Worm (Caenorhabditis elegans) whole organism, L1 larva: ENCODE results near the gene clec-185.

ENCODE experiments used
- C16A3.4 ChIP-seq: fragments of 150-350 bp; optimal IDR thresholded peaks from 2 replicates; lab custom pipeline; 2014; ENCODE audit warnings: missing biosample characterization, missing genetic modification characterization
- alr-1 ChIP-seq: fragments of 200-800 bp; sonication (Bioruptor generic); optimal IDR thresholded peaks from 2 replicates; lab custom pipeline; 2018; ENCODE audit warnings: borderline replicate concordance, mild to moderate bottlenecking, missing genetic modification characterization, missing compliant biosample characterization
- aly-2 ChIP-seq: fragments of 150-350 bp; optimal IDR thresholded peaks from 2 replicates; lab custom pipeline; 2014; ENCODE audit warnings: missing biosample characterization, missing genetic modification characterization
- ceh-8 ChIP-seq: fragments of 200-800 bp; sonication (Bioruptor generic); optimal IDR thresholded peaks from 2 replicates; lab custom pipeline; 2018; ENCODE audit warnings: mild to moderate bottlenecking, missing genetic modification characterization, moderate library complexity, missing compliant biosample characterization
- ceh-82 ChIP-seq, 3 experiments: fragments of 150-350 bp in 1 of 3; sonication (generic microtip) in 2 of 3; optimal IDR thresholded peaks; 2 replicates each; lab custom pipeline; 2014 to 2017; ENCODE audit warnings: missing biosample characterization in 3 of 3, missing genetic modification characterization in 3 of 3
- ceh-90 ChIP-seq: sonication (generic microtip); optimal IDR thresholded peaks from 2 replicates; lab custom pipeline; 2016; ENCODE audit warnings: missing genetic modification characterization, missing compliant biosample characterization
- efl-1 ChIP-seq, 4 experiments: fragments of 150-350 bp; optimal IDR thresholded peaks in 3 of 4; peaks in 1 of 4; 1 replicate in 1 of 4; 2 replicates in 3 of 4; lab custom pipeline; 2014; ENCODE audit warnings: missing biosample characterization in 2 of 4, missing genetic modification characterization in 2 of 4, missing genetic modification reagents in 2 of 4
- efl-3 ChIP-seq: fragments of 200-800 bp; sonication (Bioruptor generic); optimal IDR thresholded peaks from 2 replicates; lab custom pipeline; 2018; ENCODE audit warnings: mild to moderate bottlenecking, missing genetic modification characterization, missing compliant biosample characterization
- egl-13 ChIP-seq: sonication (generic microtip); optimal IDR thresholded peaks from 2 replicates; lab custom pipeline; 2016; ENCODE audit warnings: missing genotype, missing genetic modification reagents, missing genetic modification characterization, missing compliant biosample characterization
- elt-2 ChIP-seq: sonication (generic microtip); optimal IDR thresholded peaks from 2 replicates; lab custom pipeline; 2016; ENCODE audit warnings: missing genetic modification characterization, mild to moderate bottlenecking, inconsistent platforms, missing compliant biosample characterization, missing genetic modification reagents
- fkh-10 ChIP-seq: sonication (generic microtip); optimal IDR thresholded peaks from 2 replicates; lab custom pipeline; 2017; ENCODE audit warnings: missing biosample characterization, missing genetic modification reagents, missing genetic modification characterization
- fkh-4 ChIP-seq: sonication (generic microtip); optimal IDR thresholded peaks from 2 replicates; lab custom pipeline; 2016; ENCODE audit warnings: missing compliant biosample characterization, missing genetic modification characterization, borderline replicate concordance
- hpl-2 ChIP-seq: fragments of 150-350 bp; optimal IDR thresholded peaks from 2 replicates; lab custom pipeline; 2014; ENCODE audit warnings: missing biosample characterization, missing genetic modification reagents, missing genetic modification characterization
- irx-1 ChIP-seq: sonication (generic microtip); optimal IDR thresholded peaks from 2 replicates; lab custom pipeline; 2016; ENCODE audit warnings: missing genetic modification characterization, missing compliant biosample characterization
- isw-1 ChIP-seq: fragments of 200-800 bp; sonication (Bioruptor generic); IDR thresholded peaks from 2 replicates; pipeline ENCODE4 v1.3.6; 2022; ENCODE audit warnings: missing genetic modification characterization, missing compliant biosample characterization
- jun-1 ChIP-seq: fragments of 150-350 bp; optimal IDR thresholded peaks from 2 replicates; lab custom pipeline; 2014; ENCODE audit warnings: missing biosample characterization, missing genetic modification reagents, missing genetic modification characterization
- lin-13 ChIP-seq: fragments of 150-350 bp; optimal IDR thresholded peaks from 2 replicates; lab custom pipeline; 2014; ENCODE audit warnings: missing biosample characterization, missing genetic modification reagents, missing genetic modification characterization
- lin-14 ChIP-seq: fragments of 200-800 bp; sonication (Bioruptor generic); optimal IDR thresholded peaks from 2 replicates; lab custom pipeline; 2018; ENCODE audit warnings: mild to moderate bottlenecking, missing genetic modification characterization, moderate library complexity, missing compliant biosample characterization
- lin-15B ChIP-seq: fragments of 150-350 bp; sonication (generic microtip); optimal IDR thresholded peaks from 3 replicates; lab custom pipeline; 2014; ENCODE audit warnings: missing biosample characterization, missing genetic modification characterization
- lsy-2 ChIP-seq, 2 experiments: fragments of 150-350 bp; optimal IDR thresholded peaks; 2 replicates each; lab custom pipeline; 2014; ENCODE audit warnings: missing biosample characterization in 2 of 2, missing genetic modification characterization in 2 of 2
- mef-2 ChIP-seq: fragments of 150-350 bp; optimal IDR thresholded peaks from 2 replicates; lab custom pipeline; 2014; ENCODE audit warnings: missing biosample characterization, missing genetic modification characterization
- nhr-11 ChIP-seq: fragments of 150-350 bp; optimal IDR thresholded peaks from 2 replicates; lab custom pipeline; 2014; ENCODE audit warnings: missing biosample characterization, missing genetic modification characterization
- nhr-237 ChIP-seq: fragments of 150-350 bp; optimal IDR thresholded peaks from 2 replicates; lab custom pipeline; 2014; ENCODE audit warnings: missing biosample characterization, missing genetic modification characterization
- nhr-47 ChIP-seq: sonication (generic microtip); optimal IDR thresholded peaks from 2 replicates; lab custom pipeline; 2016; ENCODE audit warnings: mild to moderate bottlenecking, missing genetic modification characterization, moderate library complexity, missing compliant biosample characterization
- rnt-1 ChIP-seq: sonication (generic microtip); optimal IDR thresholded peaks from 2 replicates; lab custom pipeline; 2016; ENCODE audit warnings: mild to moderate bottlenecking, missing genetic modification characterization, moderate library complexity, missing compliant biosample characterization
- sox-4 ChIP-seq: sonication (generic microtip); optimal IDR thresholded peaks from 2 replicates; lab custom pipeline; 2016; ENCODE audit warnings: missing genetic modification characterization, missing compliant biosample characterization
- sptf-1 ChIP-seq: fragments of 150-350 bp; optimal IDR thresholded peaks from 2 replicates; lab custom pipeline; 2014; ENCODE audit warnings: missing biosample characterization, missing genetic modification characterization
- sup-37 ChIP-seq: fragments of 200-800 bp; sonication (Bioruptor generic); optimal IDR thresholded peaks from 2 replicates; lab custom pipeline; 2018; ENCODE audit warnings: mild to moderate bottlenecking, missing genetic modification characterization, missing compliant biosample characterization
- unc-30 ChIP-seq: sonication (generic microtip); optimal IDR thresholded peaks from 2 replicates; lab custom pipeline; 2017; ENCODE audit warnings: missing biosample characterization, missing genetic modification characterization
- unc-62 ChIP-seq: fragments of 150-350 bp; optimal IDR thresholded peaks from 2 replicates; lab custom pipeline; 2014; ENCODE audit warnings: missing biosample characterization, missing genetic modification reagents, missing genetic modification characterization

The clec-185 gene

ce11 chrIV:12417536-12418195 lies 20.8 kb upstream of the clec-185 start, which contains the start of gene F08G5.3 (continued):
- TF ChIP-seq lsy-2 (tag; optimal IDR thresholded peaks at IDR 0.05; lab: Kevin White, UChicago) (peak; percentile 30 to 62), alr-1 (tag; lab: Kevin White, UChicago) (no peak), nhr-11 (tag; lab: Kevin White, UChicago) (no peak), unc-62 (GFP tag; lab: Kevin White, UChicago) (no peak), efl-3 (GFP tag; lab: Kevin White, UChicago) (no peak), C16A3.4 (tag; lab: Kevin White, UChicago) (peak; percentile 41), isw-1 (GFP tag; lab: Robert Waterston, UW) (no peak), lin-15B (tag; lab: Kevin White, UChicago) (no peak), rnt-1 (tag; lab: Kevin White, UChicago) (peak; percentile 4), egl-13 (tag; lab: Kevin White, UChicago) (no peak), unc-30 (no peak)

DNA sequence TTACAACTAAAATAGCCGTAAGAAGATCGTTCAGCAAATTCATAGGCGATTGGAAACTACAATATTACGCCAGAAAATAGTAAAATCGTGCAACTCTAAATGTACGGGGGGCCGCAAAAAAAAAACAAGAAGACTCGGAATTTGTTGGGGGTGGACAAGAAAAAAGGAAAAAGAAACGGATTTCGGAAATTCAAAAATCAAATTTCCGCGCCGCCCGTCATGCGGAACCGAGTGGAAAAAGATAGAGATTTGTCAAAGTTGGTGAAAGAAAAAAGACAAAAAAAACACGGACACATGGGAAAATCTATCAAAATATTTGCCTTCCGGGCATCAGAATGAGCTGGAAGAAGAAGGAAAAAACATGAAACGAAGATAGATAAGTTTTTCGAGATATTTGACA lies 19.2 kb upstream of the clec-185 start:
- peak; percentile 74 for TF ChIP-seq fkh-10 (GFP tag; lab: Kevin White, UChicago)
- no peak for TF ChIP-seq efl-3 (GFP tag; lab: Kevin White, UChicago)
- peak; percentile 74 for TF ChIP-seq lin-14 (GFP tag; lab: Kevin White, UChicago)
- no peak for TF ChIP-seq irx-1 (tag; lab: Kevin White, UChicago)
- no peak for TF ChIP-seq mef-2 (tag; lab: Kevin White, UChicago)
- TF ChIP-seq rnt-1 (tag; lab: Kevin White, UChicago): no peak
- no peak for TF ChIP-seq sptf-1 (tag; lab: Kevin White, UChicago)

ce11 chrIV:12420455-12420854 lies 18.0 kb upstream of the clec-185 start, which contains the start of gene ugt-65:
TSS of gene ugt-65 (plus strand) at chrIV:12420683.
- TF ChIP-seq elt-2 (tag; lab: Kevin White, UChicago) (peak; percentile 85), ceh-82 (tag; optimal IDR thresholded peaks at IDR 0.05; lab: Kevin White, UChicago) (no peak), efl-1 (optimal IDR thresholded peaks at IDR 0.05; lab: Kevin White, UChicago) (no peak), efl-1 (GFP tag; optimal IDR thresholded peaks at IDR 0.05 in 1 of 2; lab: Kevin White, UChicago) (peak in 1 of 2 experiments; percentile 90), sox-4 (tag; lab: Kevin White, UChicago) (no peak), ceh-90 (tag; lab: Kevin White, UChicago) (no peak), lin-14 (GFP tag; lab: Kevin White, UChicago) (peak; percentile 38)

ce11 chrIV:12425595-12425994 lies 12.9 kb upstream of the clec-185 start:
- TF ChIP-seq sup-37 (GFP tag; lab: Kevin White, UChicago) (no peak), jun-1 (tag; lab: Kevin White, UChicago) (no peak), unc-30 (no peak), lin-13 (GFP tag; lab: Kevin White, UChicago) (no peak), efl-1 (optimal IDR thresholded peaks at IDR 0.05; lab: Kevin White, UChicago) (no peak), efl-1 (GFP tag; optimal IDR thresholded peaks at IDR 0.05 in 1 of 2; lab: Kevin White, UChicago) (peak in 1 of 2 experiments; percentile 56), aly-2 (tag; lab: Kevin White, UChicago) (no peak), hpl-2 (no peak), lin-14 (GFP tag; lab: Kevin White, UChicago) (peak; percentile 68)

DNA sequence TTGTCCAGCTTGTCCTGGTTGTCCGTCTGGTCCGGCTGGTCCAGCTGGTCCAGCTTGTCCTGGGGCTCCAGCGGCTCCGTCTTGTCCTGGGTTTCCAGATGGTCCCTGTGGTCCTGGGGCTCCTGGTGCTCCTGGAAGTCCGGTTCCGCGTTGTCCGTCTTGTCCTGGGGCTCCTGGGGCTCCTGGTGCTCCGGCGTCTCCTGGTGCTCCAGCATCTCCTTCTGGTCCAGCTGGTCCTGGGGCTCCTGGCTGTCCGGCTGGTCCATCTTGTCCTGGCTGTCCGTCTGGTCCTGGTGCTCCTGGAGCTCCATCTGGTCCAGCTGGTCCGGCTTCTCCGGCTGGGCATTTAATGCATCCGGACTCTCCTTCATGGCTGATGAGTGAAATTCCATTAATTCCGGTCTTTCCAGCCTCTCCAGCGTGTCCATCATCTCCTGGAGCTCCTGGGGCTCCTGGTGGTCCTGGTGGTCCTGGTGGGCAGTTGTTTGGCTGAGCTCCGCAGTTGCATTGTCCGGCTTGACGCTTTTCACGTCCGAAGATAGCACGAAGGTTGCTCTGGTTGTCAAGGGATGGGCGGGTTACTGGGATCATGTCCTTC lies 10.7 kb upstream of the clec-185 start:
- peak; percentile 48 for TF ChIP-seq ceh-8
- TF ChIP-seq nhr-237 (tag; lab: Kevin White, UChicago): no peak

DNA sequence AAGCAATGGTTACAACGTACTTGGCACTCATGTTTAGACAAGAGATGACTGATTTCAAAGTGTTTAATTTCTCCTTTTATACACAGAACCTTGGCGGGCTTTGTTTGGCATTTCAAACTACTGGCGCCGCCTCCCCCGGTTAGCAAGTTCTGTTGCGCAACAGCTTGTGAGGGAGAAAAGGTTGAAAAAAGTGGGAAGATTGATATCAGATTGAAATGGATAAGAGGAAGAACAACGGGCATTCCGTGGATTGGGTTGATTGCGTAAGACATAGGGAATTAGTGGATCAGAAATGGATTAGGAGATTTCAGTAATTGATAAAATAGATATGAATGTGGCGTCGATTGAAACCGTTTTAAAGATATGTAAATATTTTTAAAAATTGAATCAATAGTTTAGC lies 10.0 kb upstream of the clec-185 start, which contains the start of gene col-130:
TSS of gene col-130 (minus strand) at position 50 of the 400 bp plus-strand sequence.
- no peak for TF ChIP-seq fkh-4 (tag; lab: Kevin White, UChicago)
- TF ChIP-seq nhr-47 (tag; lab: Kevin White, UChicago): no peak
